Fruit fly (Drosophila melanogaster) whole organism, wandering third instar larva: ENCODE measurements around the gene CG17839.

Source experiments
- Abd-B ChIP-seq: fragments of >200 bp; optimal IDR thresholded peaks from 2 replicates; lab custom pipeline; 2017; ENCODE audit warnings: missing biosample characterization, missing genetic modification characterization
- CG32264 ChIP-seq: fragments of 200-800 bp; sonication (Bioruptor generic); optimal IDR thresholded peaks from 2 replicates; lab custom pipeline; 2016; ENCODE audit warnings: missing biosample characterization, missing genetic modification characterization
- CG9705 ChIP-seq: fragments of 200-800 bp; sonication (Bioruptor generic); optimal IDR thresholded peaks from 2 replicates; lab custom pipeline; 2018; ENCODE audit warnings: missing biosample characterization, mild to moderate bottlenecking, missing genetic modification characterization
- CrebA ChIP-seq: fragments of 200-800 bp; sonication (Bioruptor generic); optimal IDR thresholded peaks from 2 replicates; lab custom pipeline; 2016; ENCODE audit warnings: missing biosample characterization, mild to moderate bottlenecking, missing genetic modification characterization, borderline replicate concordance
- Dfd ChIP-seq: fragments of >200 bp; optimal IDR thresholded peaks from 2 replicates; lab custom pipeline; 2017; ENCODE audit warnings: missing biosample characterization, missing genetic modification characterization
- Dif ChIP-seq: fragments of 200-275, 200-300 bp; sonication (Bioruptor generic); optimal IDR thresholded peaks from 2 replicates; lab custom pipeline; 2018; ENCODE audit warnings: missing biosample characterization, missing genetic modification characterization; ENCODE audit not compliant: partially characterized antibody
- GATAd ChIP-seq: sonication (Bioruptor generic); optimal IDR thresholded peaks from 2 replicates; lab custom pipeline; 2016; ENCODE audit warnings: missing biosample characterization, missing genetic modification characterization
- HLH106 ChIP-seq: fragments of 200-800 bp; optimal IDR thresholded peaks from 3 replicates; lab custom pipeline; 2019; ENCODE audit warnings: missing biosample characterization, mild to moderate bottlenecking, missing genetic modification characterization, moderate library complexity
- Hnf4 ChIP-seq: fragments of 200-800 bp; sonication (Bioruptor generic); optimal IDR thresholded peaks from 2 replicates; lab custom pipeline; 2016; ENCODE audit warnings: missing biosample characterization, mild to moderate bottlenecking, missing genetic modification characterization
- Hr78 ChIP-seq: fragments of >200 bp; optimal IDR thresholded peaks from 2 replicates; lab custom pipeline; 2017; ENCODE audit warnings: missing biosample characterization, missing genetic modification characterization
- Hr83 ChIP-seq: fragments of 200-300 bp; sonication (Bioruptor generic); optimal IDR thresholded peaks from 2 replicates; lab custom pipeline; 2016; ENCODE audit warnings: missing biosample characterization, mild to moderate bottlenecking, missing genetic modification characterization, moderate library complexity; ENCODE audit not compliant: poor library complexity, severe bottlenecking
- Jra ChIP-seq: sonication (Bioruptor generic); optimal IDR thresholded peaks from 2 replicates; lab custom pipeline; 2016; ENCODE audit warnings: missing biosample characterization, missing genetic modification characterization
- Mio ChIP-seq: sonication (Bioruptor generic); optimal IDR thresholded peaks from 2 replicates; lab custom pipeline; 2016; ENCODE audit warnings: missing biosample characterization, missing genetic modification characterization
- Myc ChIP-seq: fragments of >200 bp; optimal IDR thresholded peaks from 2 replicates; lab custom pipeline; 2017
- N ChIP-seq: fragments of >200 bp; optimal IDR thresholded peaks from 2 replicates; lab custom pipeline; 2018; ENCODE audit warnings: missing biosample characterization, missing external identifiers, missing genetic modification characterization
- OdsH ChIP-seq: fragments of 200-800 bp; sonication (Bioruptor generic); optimal IDR thresholded peaks from 2 replicates; lab custom pipeline; 2016; ENCODE audit warnings: missing biosample characterization, mild to moderate bottlenecking, missing genetic modification characterization
- Rel ChIP-seq, 2 experiments: fragments of 200-800 bp; sonication (Bioruptor generic) in 1 of 2; optimal IDR thresholded peaks; 2 replicates in 1 of 2; 3 replicates in 1 of 2; lab custom pipeline; 2016 to 2019; ENCODE audit warnings: mild to moderate bottlenecking in 2 of 2, missing biosample characterization in 2 of 2, missing genetic modification characterization in 2 of 2, moderate library complexity in 1 of 2
- Sp1 ChIP-seq: fragments of 200-800 bp; sonication (Bioruptor generic); optimal IDR thresholded peaks from 3 replicates; lab custom pipeline; 2019; ENCODE audit warnings: missing biosample characterization, mild to moderate bottlenecking, missing genetic modification characterization, moderate library complexity
- Vsx2 ChIP-seq: fragments of 200-300, 225-300 bp; sonication (Bioruptor generic); optimal IDR thresholded peaks from 2 replicates; lab custom pipeline; 2018; ENCODE audit warnings: missing biosample characterization, missing genetic modification characterization; ENCODE audit not compliant: partially characterized antibody
- br ChIP-seq: fragments of 200-800 bp; sonication (Bioruptor generic); optimal IDR thresholded peaks from 2 replicates; lab custom pipeline; 2016; ENCODE audit warnings: missing biosample characterization, missing genetic modification characterization
- brk ChIP-seq: fragments of 200-800 bp; sonication (Bioruptor generic); optimal IDR thresholded peaks from 2 replicates; lab custom pipeline; 2016; ENCODE audit warnings: missing biosample characterization, mild to moderate bottlenecking, missing genetic modification characterization
- dl ChIP-seq, 2 experiments: fragments of 175-275, 200-275 bp in 1 of 2; fragments of 200-275 bp in 1 of 2; sonication (Bioruptor generic); optimal IDR thresholded peaks; lab custom pipeline; 2018; ENCODE audit warnings: mild to moderate bottlenecking in 2 of 2, missing biosample characterization in 2 of 2, missing genetic modification characterization in 2 of 2, moderate library complexity in 2 of 2; ENCODE audit not compliant: partially characterized antibody in 2 of 2, insufficient read depth in 1 of 2
- dmrt93B ChIP-seq: fragments of 200-800 bp; sonication (Bioruptor generic); optimal IDR thresholded peaks from 2 replicates; lab custom pipeline; 2018; ENCODE audit warnings: missing biosample characterization, mild to moderate bottlenecking, missing genetic modification characterization
- dsf ChIP-seq: sonication (Bioruptor generic); optimal IDR thresholded peaks from 2 replicates; lab custom pipeline; 2016; ENCODE audit warnings: missing biosample characterization, missing genetic modification characterization, borderline replicate concordance
- ey ChIP-seq: fragments of 200-800 bp; sonication (Bioruptor generic); optimal IDR thresholded peaks from 2 replicates; lab custom pipeline; 2016; ENCODE audit warnings: missing biosample characterization, missing genetic modification characterization
- foxo ChIP-seq, 2 experiments: fragments of 200-800 bp; sonication (Bioruptor generic); optimal IDR thresholded peaks; 2 replicates in 1 of 2; 3 replicates in 1 of 2; lab custom pipeline; 2016 to 2017; ENCODE audit warnings: missing biosample characterization in 2 of 2, missing genetic modification characterization in 2 of 2
- fru ChIP-seq: fragments of 200-800 bp; sonication (Bioruptor generic); optimal IDR thresholded peaks from 3 replicates; lab custom pipeline; 2016; ENCODE audit warnings: missing biosample characterization, mild to moderate bottlenecking, missing genetic modification characterization
- h ChIP-seq: fragments of 200-800 bp; sonication (Bioruptor generic); optimal IDR thresholded peaks from 3 replicates; lab custom pipeline; 2016; ENCODE audit warnings: missing biosample characterization, mild to moderate bottlenecking, missing genetic modification characterization
- jim ChIP-seq: fragments of 175-275, 200-325 bp; sonication (Bioruptor generic); optimal IDR thresholded peaks from 2 replicates; lab custom pipeline; 2016; ENCODE audit warnings: missing biosample characterization, mild to moderate bottlenecking, missing genetic modification characterization
- lola ChIP-seq: fragments of >200 bp; optimal IDR thresholded peaks from 2 replicates; lab custom pipeline; 2017; ENCODE audit warnings: missing biosample characterization, missing genetic modification characterization
- pan ChIP-seq: fragments of >200 bp; optimal IDR thresholded peaks from 2 replicates; lab custom pipeline; 2017
- psq ChIP-seq: fragments of 200-800 bp; sonication (Bioruptor generic); optimal IDR thresholded peaks from 3 replicates; lab custom pipeline; 2017; ENCODE audit warnings: missing biosample characterization, mild to moderate bottlenecking, missing genetic modification characterization, moderate library complexity
- rgr ChIP-seq: fragments of 200-800 bp; sonication (Bioruptor generic); optimal IDR thresholded peaks from 3 replicates; lab custom pipeline; 2016; ENCODE audit warnings: missing biosample characterization, mild to moderate bottlenecking, missing genetic modification characterization
- sage ChIP-seq: fragments of 200-800 bp; sonication (Bioruptor generic); optimal IDR thresholded peaks from 2 replicates; lab custom pipeline; 2016; ENCODE audit warnings: missing biosample characterization, mild to moderate bottlenecking, missing genetic modification characterization
- sv ChIP-seq: fragments of 200-800 bp; sonication (Bioruptor generic); optimal IDR thresholded peaks from 3 replicates; lab custom pipeline; 2016; ENCODE audit warnings: missing biosample characterization, missing genetic modification characterization
- tai ChIP-seq: sonication (Bioruptor generic); optimal IDR thresholded peaks from 2 replicates; lab custom pipeline; 2016; ENCODE audit warnings: missing biosample characterization, missing genetic modification characterization
- usp ChIP-seq: fragments of >200 bp; optimal IDR thresholded peaks from 2 replicates; lab custom pipeline; 2017; ENCODE audit warnings: missing biosample characterization, missing genetic modification characterization
- woc ChIP-seq: sonication (Bioruptor generic); optimal IDR thresholded peaks from 2 replicates; lab custom pipeline; 2016; ENCODE audit warnings: missing biosample characterization, mild to moderate bottlenecking, missing genetic modification characterization

Gene CG17839

DNA sequence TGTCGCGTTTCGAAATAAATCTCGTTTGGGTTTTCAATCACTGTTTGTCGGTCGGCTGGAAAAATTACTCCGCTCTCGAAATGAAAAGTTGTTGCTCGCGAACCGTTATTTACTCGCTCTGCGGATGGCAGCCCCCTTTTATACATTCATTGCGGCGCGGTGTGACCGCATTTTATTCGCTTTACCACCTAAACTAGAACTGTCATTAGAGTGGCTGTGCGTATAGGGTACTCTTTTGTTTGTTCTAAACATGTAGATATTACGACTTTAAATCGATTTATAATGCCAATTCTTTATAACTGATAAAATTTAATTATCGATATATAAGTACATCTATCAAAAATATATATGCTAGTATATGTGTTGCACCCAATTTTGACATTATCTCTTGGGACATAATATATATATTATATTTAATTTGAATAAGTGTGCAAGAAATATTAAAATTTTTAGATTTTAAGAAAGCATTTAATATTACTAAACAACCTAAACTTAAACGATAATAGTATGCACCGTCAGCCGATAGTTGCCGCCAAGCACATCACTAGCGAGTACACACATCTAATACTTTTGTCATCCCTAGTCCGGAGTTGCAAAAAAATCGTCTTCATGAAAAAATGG lies 18.6 kb upstream of the CG17839 start, which contains the start of the genes bmm and Tdrd3:
Gene bmm, minus strand, starts transcription at position 183 of the 621 bp plus-strand sequence.
Gene Tdrd3, plus strand, starts transcription at position 562 of the 621 bp plus-strand sequence.
- TF ChIP-seq sage (GFP tag; lab: Kevin White, UChicago) (peak; percentile 19), Hnf4 (GFP tag; lab: Kevin White, UChicago) (peak; percentile 74), brk (GFP tag; lab: Kevin White, UChicago) (peak; percentile 76), N (GFP tag; lab: Kevin White, UChicago) (no peak), Jra (GFP tag; lab: Kevin White, UChicago) (no peak), HLH106 (tag; lab: Kevin White, UChicago) (peak; percentile 85), sv (GFP tag; lab: Kevin White, UChicago) (peak; percentile 58), Hr78 (GFP tag; lab: Kevin White, UChicago) (no peak), h (peak; percentile 50), rgr (GFP tag; lab: Kevin White, UChicago) (peak; percentile 77), Sp1 (GFP tag; lab: Kevin White, UChicago) (peak; percentile 87), lola (GFP tag; lab: Kevin White, UChicago) (no peak), Myc (lab: Kevin White, UChicago) (no peak), CG9705 (GFP tag; lab: Kevin White, UChicago) (peak; percentile 72), dl (GFP tag; optimal IDR thresholded peaks at IDR 0.05; lab: Kevin White, UChicago; ENCODE audit: insufficient read depth in 1 of 2, partially characterized antibody in 2 of 2) (no peak), ey (GFP tag; lab: Kevin White, UChicago) (peak; percentile 67), dmrt93B (GFP tag; lab: Kevin White, UChicago) (peak; percentile 75), br (GFP tag; lab: Kevin White, UChicago) (peak; percentile 24), foxo (GFP tag; optimal IDR thresholded peaks at IDR 0.05; lab: Kevin White, UChicago) (peak in 1 of 2 experiments; percentile 83), CG32264 (GFP tag; lab: Kevin White, UChicago) (no peak), psq (GFP tag; lab: Kevin White, UChicago) (peak; percentile 79), Dif (GFP tag; lab: Kevin White, UChicago) (peak; percentile 51), tai (no peak), Mio (GFP tag; lab: Kevin White, UChicago) (no peak), woc (GFP tag; lab: Kevin White, UChicago) (peak; percentile 64), CrebA (GFP tag; lab: Kevin White, UChicago) (no peak), OdsH (peak; percentile 77), Rel (GFP tag; optimal IDR thresholded peaks at IDR 0.05; lab: Kevin White, UChicago) (no peak), Rel (tag; optimal IDR thresholded peaks at IDR 0.05; lab: Kevin White, UChicago) (peak; percentile 48), Vsx2 (GFP tag; lab: Kevin White, UChicago) (no peak), Hr83 (peak; percentile 90), usp (GFP tag; lab: Kevin White, UChicago) (no peak), pan (no peak), jim (peak; percentile 61), fru (peak; percentile 60), dsf (GFP tag; lab: Kevin White, UChicago) (peak; percentile 23), GATAd (peak; percentile 54), Abd-B (GFP tag; lab: Kevin White, UChicago) (no peak), Dfd (GFP tag; lab: Kevin White, UChicago) (no peak)

DNA sequence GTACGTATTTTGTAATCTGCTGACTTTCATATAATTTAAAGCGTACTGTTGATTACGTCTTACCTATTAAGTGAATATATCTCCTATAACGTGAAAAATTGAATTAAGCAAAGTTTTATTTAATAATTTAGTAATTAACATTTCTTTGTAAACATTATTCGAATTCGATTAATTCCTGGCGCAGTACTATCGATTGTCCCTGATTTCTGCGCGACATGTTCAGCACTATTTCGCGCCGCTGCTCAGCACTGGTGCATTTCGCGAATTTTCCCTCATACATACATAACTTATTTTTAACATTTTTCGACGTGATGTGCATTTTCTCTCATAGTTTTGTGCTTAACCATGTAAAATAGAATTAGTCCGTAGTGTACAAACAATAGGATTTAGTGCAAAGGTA lies 15.3 kb upstream of the CG17839 start, which contains the start of gene Helz:
Gene Helz, plus strand, starts transcription at position 260 of the 400 bp plus-strand sequence.
- no peak for TF ChIP-seq CG9705 (GFP tag; lab: Kevin White, UChicago)
- TF ChIP-seq Hnf4 (GFP tag; lab: Kevin White, UChicago), result peak; percentile 59
- no peak for TF ChIP-seq Jra (GFP tag; lab: Kevin White, UChicago)
- no peak for TF ChIP-seq Rel (GFP tag; optimal IDR thresholded peaks at IDR 0.05; lab: Kevin White, UChicago)
- no peak for TF ChIP-seq Rel (tag; optimal IDR thresholded peaks at IDR 0.05; lab: Kevin White, UChicago)
- no peak for TF ChIP-seq fru
- TF ChIP-seq tai, result no peak
- peak; percentile 6 for TF ChIP-seq HLH106 (tag; lab: Kevin White, UChicago)
- TF ChIP-seq woc (GFP tag; lab: Kevin White, UChicago), result no peak
- no peak for TF ChIP-seq Hr78 (GFP tag; lab: Kevin White, UChicago)
- no peak for TF ChIP-seq Vsx2 (GFP tag; lab: Kevin White, UChicago)
- peak; percentile 14 for TF ChIP-seq rgr (GFP tag; lab: Kevin White, UChicago)
- no peak for TF ChIP-seq psq (GFP tag; lab: Kevin White, UChicago)
- TF ChIP-seq brk (GFP tag; lab: Kevin White, UChicago), result no peak
- TF ChIP-seq sv (GFP tag; lab: Kevin White, UChicago), result no peak
- peak; percentile 64 for TF ChIP-seq Hr83
- TF ChIP-seq dl (GFP tag; optimal IDR thresholded peaks at IDR 0.05; lab: Kevin White, UChicago; ENCODE audit: insufficient read depth in 1 of 2, partially characterized antibody in 2 of 2), result no peak
- TF ChIP-seq Sp1 (GFP tag; lab: Kevin White, UChicago), result no peak
- no peak for TF ChIP-seq CG32264 (GFP tag; lab: Kevin White, UChicago)
- TF ChIP-seq foxo (GFP tag; optimal IDR thresholded peaks at IDR 0.05; lab: Kevin White, UChicago), result no peak
- TF ChIP-seq N (GFP tag; lab: Kevin White, UChicago), result no peak
- TF ChIP-seq lola (GFP tag; lab: Kevin White, UChicago), result no peak
- no peak for TF ChIP-seq dsf (GFP tag; lab: Kevin White, UChicago)
- no peak for TF ChIP-seq pan
- TF ChIP-seq Mio (GFP tag; lab: Kevin White, UChicago), result no peak
- peak; percentile 62 for TF ChIP-seq sage (GFP tag; lab: Kevin White, UChicago)
- no peak for TF ChIP-seq jim
- peak; percentile 22 for TF ChIP-seq h
- TF ChIP-seq GATAd, result no peak
- no peak for TF ChIP-seq usp (GFP tag; lab: Kevin White, UChicago)
- no peak for TF ChIP-seq Dif (GFP tag; lab: Kevin White, UChicago)
- TF ChIP-seq OdsH, result peak; percentile 3
- TF ChIP-seq CrebA (GFP tag; lab: Kevin White, UChicago), result no peak
